Worm (Caenorhabditis elegans) whole organism, L1 larva: ENCODE results near the gene srg-1.

Source experiments
- C16A3.4 ChIP-seq: fragments of 150-350 bp; optimal IDR thresholded peaks from 2 replicates; lab custom pipeline; 2014; ENCODE audit warnings: missing biosample characterization, missing genetic modification characterization
- C34B4.2 ChIP-seq: sonication (generic microtip); optimal IDR thresholded peaks from 2 replicates; lab custom pipeline; 2017; ENCODE audit warnings: mild to moderate bottlenecking, missing genetic modification characterization, missing compliant biosample characterization
- Y116A8C.19 ChIP-seq: sonication (generic microtip); optimal IDR thresholded peaks from 2 replicates; lab custom pipeline; 2016; ENCODE audit warnings: missing compliant biosample characterization, missing genetic modification characterization, borderline replicate concordance
- aha-1 ChIP-seq: fragments of 150-350 bp; optimal IDR thresholded peaks from 2 replicates; lab custom pipeline; 2014; ENCODE audit warnings: missing biosample characterization, missing genetic modification characterization
- alr-1 ChIP-seq: fragments of 200-800 bp; sonication (Bioruptor generic); optimal IDR thresholded peaks from 2 replicates; lab custom pipeline; 2018; ENCODE audit warnings: borderline replicate concordance, mild to moderate bottlenecking, missing genetic modification characterization, missing compliant biosample characterization
- aly-2 ChIP-seq: fragments of 150-350 bp; optimal IDR thresholded peaks from 2 replicates; lab custom pipeline; 2014; ENCODE audit warnings: missing biosample characterization, missing genetic modification characterization
- ceh-82 ChIP-seq, 3 experiments: fragments of 150-350 bp in 1 of 3; sonication (generic microtip) in 2 of 3; optimal IDR thresholded peaks; 2 replicates each; lab custom pipeline; 2014 to 2017; ENCODE audit warnings: missing biosample characterization in 3 of 3, missing genetic modification characterization in 3 of 3
- egl-13 ChIP-seq: sonication (generic microtip); optimal IDR thresholded peaks from 2 replicates; lab custom pipeline; 2016; ENCODE audit warnings: missing genotype, missing genetic modification reagents, missing genetic modification characterization, missing compliant biosample characterization
- egl-27 ChIP-seq, 2 experiments: fragments of 150-350 bp in 1 of 2; sonication (generic microtip); optimal IDR thresholded peaks; 3 replicates each; lab custom pipeline; 2017 to 2018; ENCODE audit warnings: missing biosample characterization in 2 of 2, missing genetic modification characterization in 2 of 2, missing genetic modification reagents in 2 of 2
- elt-2 ChIP-seq: sonication (generic microtip); optimal IDR thresholded peaks from 2 replicates; lab custom pipeline; 2016; ENCODE audit warnings: missing genetic modification characterization, mild to moderate bottlenecking, inconsistent platforms, missing compliant biosample characterization, missing genetic modification reagents
- fkh-4 ChIP-seq: sonication (generic microtip); optimal IDR thresholded peaks from 2 replicates; lab custom pipeline; 2016; ENCODE audit warnings: missing compliant biosample characterization, missing genetic modification characterization, borderline replicate concordance
- fkh-8 ChIP-seq: sonication (generic microtip); optimal IDR thresholded peaks from 2 replicates; lab custom pipeline; 2016; ENCODE audit warnings: mild to moderate bottlenecking, missing genetic modification characterization, missing compliant biosample characterization
- grh-1 ChIP-seq: fragments of 200-800 bp; sonication (Bioruptor generic); IDR thresholded peaks from 2 replicates; pipeline ENCODE4 v1.3.6; 2022; ENCODE audit warnings: missing genetic modification reagents, missing genetic modification characterization, missing compliant biosample characterization
- hlh-17 ChIP-seq: fragments of 200-800 bp; sonication (Bioruptor generic); optimal IDR thresholded peaks from 2 replicates; lab custom pipeline; 2018; ENCODE audit warnings: missing genetic modification characterization, mild to moderate bottlenecking, missing compliant biosample characterization, moderate library complexity, borderline replicate concordance
- hlh-4 ChIP-seq: sonication (generic microtip); optimal IDR thresholded peaks from 2 replicates; lab custom pipeline; 2016; ENCODE audit warnings: mild to moderate bottlenecking, missing genetic modification characterization, missing compliant biosample characterization
- isw-1 ChIP-seq: fragments of 200-800 bp; sonication (Bioruptor generic); IDR thresholded peaks from 2 replicates; pipeline ENCODE4 v1.3.6; 2022; ENCODE audit warnings: missing genetic modification characterization, missing compliant biosample characterization
- jun-1 ChIP-seq: fragments of 150-350 bp; optimal IDR thresholded peaks from 2 replicates; lab custom pipeline; 2014; ENCODE audit warnings: missing biosample characterization, missing genetic modification reagents, missing genetic modification characterization
- lin-14 ChIP-seq: fragments of 200-800 bp; sonication (Bioruptor generic); optimal IDR thresholded peaks from 2 replicates; lab custom pipeline; 2018; ENCODE audit warnings: mild to moderate bottlenecking, missing genetic modification characterization, moderate library complexity, missing compliant biosample characterization
- lsy-2 ChIP-seq, 2 experiments: fragments of 150-350 bp; optimal IDR thresholded peaks; 2 replicates each; lab custom pipeline; 2014; ENCODE audit warnings: missing biosample characterization in 2 of 2, missing genetic modification characterization in 2 of 2
- mef-2 ChIP-seq: fragments of 150-350 bp; optimal IDR thresholded peaks from 2 replicates; lab custom pipeline; 2014; ENCODE audit warnings: missing biosample characterization, missing genetic modification characterization
- nhr-11 ChIP-seq: fragments of 150-350 bp; optimal IDR thresholded peaks from 2 replicates; lab custom pipeline; 2014; ENCODE audit warnings: missing biosample characterization, missing genetic modification characterization
- nhr-19 ChIP-seq: fragments of 200-800 bp; sonication (Bioruptor generic); conservative IDR thresholded peaks from 2 replicates; pipeline ENCODE4 v1.3.6; 2022; ENCODE audit warnings: missing genetic modification characterization, missing compliant biosample characterization
- nhr-20 ChIP-seq: sonication (generic microtip); optimal IDR thresholded peaks from 2 replicates; lab custom pipeline; 2016; ENCODE audit warnings: mild to moderate bottlenecking, missing genetic modification characterization, missing compliant biosample characterization
- nhr-237 ChIP-seq: fragments of 150-350 bp; optimal IDR thresholded peaks from 2 replicates; lab custom pipeline; 2014; ENCODE audit warnings: missing biosample characterization, missing genetic modification characterization
- nhr-47 ChIP-seq: sonication (generic microtip); optimal IDR thresholded peaks from 2 replicates; lab custom pipeline; 2016; ENCODE audit warnings: mild to moderate bottlenecking, missing genetic modification characterization, moderate library complexity, missing compliant biosample characterization
- nhr-77 ChIP-seq: fragments of 150-350 bp; optimal IDR thresholded peaks from 2 replicates; lab custom pipeline; 2014; ENCODE audit warnings: missing biosample characterization, missing genetic modification characterization
- nhr-85 ChIP-seq: sonication (generic microtip); peaks from one replicate; lab custom pipeline; 2016; ENCODE audit warnings: missing genetic modification characterization, inconsistent platforms, missing compliant biosample characterization
- pag-3 ChIP-seq: sonication (generic microtip); optimal IDR thresholded peaks from 2 replicates; lab custom pipeline; 2017; ENCODE audit warnings: missing genetic modification characterization, mild to moderate bottlenecking, missing compliant biosample characterization, antibody characterized with exemption, borderline replicate concordance; ENCODE audit not compliant: insufficient read depth
- skn-1 ChIP-seq: fragments of 150-350 bp; optimal IDR thresholded peaks from 2 replicates; lab custom pipeline; 2014; ENCODE audit warnings: missing biosample characterization, missing genetic modification characterization
- snpc-4 ChIP-seq: fragments of 150-350 bp; optimal IDR thresholded peaks from 2 replicates; lab custom pipeline; 2014; ENCODE audit warnings: missing biosample characterization, missing genetic modification characterization
- sox-4 ChIP-seq: sonication (generic microtip); optimal IDR thresholded peaks from 2 replicates; lab custom pipeline; 2016; ENCODE audit warnings: missing genetic modification characterization, missing compliant biosample characterization
- sptf-1 ChIP-seq: fragments of 150-350 bp; optimal IDR thresholded peaks from 2 replicates; lab custom pipeline; 2014; ENCODE audit warnings: missing biosample characterization, missing genetic modification characterization
- sup-37 ChIP-seq: fragments of 200-800 bp; sonication (Bioruptor generic); optimal IDR thresholded peaks from 2 replicates; lab custom pipeline; 2018; ENCODE audit warnings: mild to moderate bottlenecking, missing genetic modification characterization, missing compliant biosample characterization
- tlp-1 ChIP-seq: fragments of 150-350 bp; optimal IDR thresholded peaks from 2 replicates; lab custom pipeline; 2014; ENCODE audit warnings: missing biosample characterization, missing genetic modification characterization
- unc-130 ChIP-seq: fragments of 150-350 bp; optimal IDR thresholded peaks from 2 replicates; lab custom pipeline; 2017; ENCODE audit warnings: missing biosample characterization, missing genetic modification characterization, inconsistent platforms
- unc-30 ChIP-seq: sonication (generic microtip); optimal IDR thresholded peaks from 2 replicates; lab custom pipeline; 2017; ENCODE audit warnings: missing biosample characterization, missing genetic modification characterization
- unc-62 ChIP-seq: fragments of 150-350 bp; optimal IDR thresholded peaks from 2 replicates; lab custom pipeline; 2014; ENCODE audit warnings: missing biosample characterization, missing genetic modification reagents, missing genetic modification characterization
- unc-86 ChIP-seq: sonication (generic microtip); optimal IDR thresholded peaks from 2 replicates; lab custom pipeline; 2016; ENCODE audit warnings: missing genetic modification characterization, missing compliant biosample characterization
- vab-15 ChIP-seq: sonication (generic microtip); optimal IDR thresholded peaks from 2 replicates; lab custom pipeline; 2017; ENCODE audit warnings: missing genotype, mild to moderate bottlenecking, missing genetic modification characterization, missing compliant biosample characterization
- xbp-1 ChIP-seq: sonication (generic microtip); optimal IDR thresholded peaks from 2 replicates; lab custom pipeline; 2016; ENCODE audit warnings: missing genetic modification characterization, missing compliant biosample characterization
- zip-4 ChIP-seq: fragments of 200-800 bp; sonication (Bioruptor generic); optimal IDR thresholded peaks from 2 replicates; lab custom pipeline; 2018; ENCODE audit warnings: mild to moderate bottlenecking, missing genetic modification characterization, moderate library complexity, missing compliant biosample characterization
- ztf-11 ChIP-seq, 2 experiments: sonication (generic microtip); optimal IDR thresholded peaks; 2 replicates each; lab custom pipeline; 2016 to 2017; ENCODE audit warnings: missing genetic modification characterization in 2 of 2, missing biosample characterization in 1 of 2, missing compliant biosample characterization in 1 of 2
- ztf-4 ChIP-seq: fragments of 150-350 bp; optimal IDR thresholded peaks from 2 replicates; lab custom pipeline; 2014; ENCODE audit warnings: missing biosample characterization, missing genetic modification characterization

Gene srg-1

ce11 chrIII:6278301-6278827 lies 20.2 kb upstream of the srg-1 start, which contains the start of gene C18F10.7 (continued):
- TF ChIP-seq jun-1 (tag; lab: Kevin White, UChicago) = peak; percentile 36
- TF ChIP-seq sox-4 = no peak
- peak; percentile 37 to 64 (median 38) for TF ChIP-seq ceh-82 (tag; optimal IDR thresholded peaks at IDR 0.05; lab: Kevin White, UChicago)
- TF ChIP-seq mef-2 (tag; lab: Kevin White, UChicago) = peak; percentile 61
- no peak for TF ChIP-seq unc-130 (tag; lab: Kevin White, UChicago)
- no peak for TF ChIP-seq hlh-4 (tag; lab: Kevin White, UChicago)
- peak; percentile 70 for TF ChIP-seq nhr-85 (tag; lab: Kevin White, UChicago)
- no peak for TF ChIP-seq egl-27 (tag; optimal IDR thresholded peaks at IDR 0.05; lab: Kevin White, UChicago)
- peak; percentile 24 for TF ChIP-seq aly-2
- TF ChIP-seq vab-15 (tag; lab: Kevin White, UChicago) = no peak
- peak; percentile 65 for TF ChIP-seq unc-86 (tag; lab: Kevin White, UChicago)
- no peak for TF ChIP-seq tlp-1 (tag; lab: Kevin White, UChicago)
- peak; percentile 52 for TF ChIP-seq fkh-8
- no peak for TF ChIP-seq hlh-17
- peak in 1 of 2 experiments; percentile 76 for TF ChIP-seq lsy-2 (tag; optimal IDR thresholded peaks at IDR 0.05; lab: Kevin White, UChicago)
- TF ChIP-seq unc-30 = no peak
- peak; percentile 70 for TF ChIP-seq xbp-1 (tag; lab: Kevin White, UChicago)
- peak; percentile 3 for TF ChIP-seq sup-37
- peak; percentile 35 for TF ChIP-seq C16A3.4 (tag; lab: Kevin White, UChicago)
- TF ChIP-seq alr-1 (tag; lab: Kevin White, UChicago) = no peak
- TF ChIP-seq sptf-1 (tag; lab: Kevin White, UChicago) = no peak
- peak; percentile 76 for TF ChIP-seq nhr-19 (GFP tag; lab: Robert Waterston, UW)
- TF ChIP-seq grh-1 (GFP tag; lab: Robert Waterston, UW) = 0 out of 2 replicates have a peak, but pooled peaks have one; percentile 8

DNA sequence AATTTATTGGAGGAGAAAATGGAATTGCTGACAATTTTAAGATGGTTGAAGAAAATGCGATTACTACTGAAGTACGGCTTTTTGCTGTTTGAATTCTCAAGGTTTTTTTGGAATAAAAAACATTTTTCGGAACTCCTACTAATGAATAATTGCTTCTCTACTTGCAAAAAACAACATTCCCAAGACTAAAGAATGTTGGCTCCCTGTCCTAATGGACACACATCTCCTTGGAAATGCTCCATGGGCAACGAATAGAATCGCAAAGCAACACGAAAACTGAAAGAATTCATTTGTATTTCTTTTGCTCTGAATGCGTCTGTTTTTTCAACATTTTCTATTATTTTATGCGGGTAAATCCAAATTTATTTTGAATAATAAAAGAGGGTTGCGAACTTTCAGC lies 14.7 kb upstream of the srg-1 start, which contains the start of gene C18F10.2:
TSS of gene C18F10.2 (plus strand) at position 301 of the 400 bp plus-strand sequence.
- no peak for TF ChIP-seq nhr-237 (tag; lab: Kevin White, UChicago)
- TF ChIP-seq unc-130 (tag; lab: Kevin White, UChicago) = no peak
- no peak for TF ChIP-seq ztf-4 (tag; lab: Kevin White, UChicago)

DNA sequence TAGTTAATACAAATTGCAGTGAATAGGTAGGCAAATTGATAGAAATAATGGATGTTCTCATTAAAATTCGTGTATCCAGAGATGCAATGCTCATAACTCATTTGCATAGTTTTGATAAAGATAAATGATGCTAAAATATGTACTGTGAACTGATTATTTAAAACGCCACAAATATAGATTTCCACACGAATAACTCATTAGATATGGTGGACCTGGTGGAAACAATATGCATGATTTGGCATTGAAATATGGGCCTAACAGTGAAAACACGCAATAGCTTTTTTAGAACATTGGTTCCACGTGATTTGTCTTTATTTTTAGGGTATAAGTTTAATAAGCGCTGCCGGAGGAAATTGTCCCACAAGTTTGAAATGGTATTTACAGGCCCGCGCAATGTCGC lies 12.1 kb upstream of the srg-1 start, which contains the start of gene srg-3:
TSS of gene srg-3 (minus strand) at position 101 of the 400 bp plus-strand sequence.
- TF ChIP-seq Y116A8C.19 (tag; lab: Kevin White, UChicago) = no peak
- no peak for TF ChIP-seq ceh-82 (tag; optimal IDR thresholded peaks at IDR 0.05; lab: Kevin White, UChicago)
- TF ChIP-seq nhr-77 = no peak
- TF ChIP-seq nhr-20 (tag; lab: Kevin White, UChicago) = no peak
- no peak for TF ChIP-seq ztf-11 (tag; optimal IDR thresholded peaks at IDR 0.05; lab: Kevin White, UChicago)
- no peak for TF ChIP-seq fkh-4 (tag; lab: Kevin White, UChicago)
- TF ChIP-seq zip-4 (GFP tag; lab: Kevin White, UChicago) = no peak
- no peak for TF ChIP-seq vab-15 (tag; lab: Kevin White, UChicago)
- TF ChIP-seq elt-2 (tag; lab: Kevin White, UChicago) = no peak

- TF ChIP-seq pag-3 (tag; lab: Kevin White, UChicago) = no peak
- TF ChIP-seq aha-1 (tag; lab: Kevin White, UChicago) = no peak
- no peak for TF ChIP-seq fkh-4 (tag; lab: Kevin White, UChicago)
- TF ChIP-seq skn-1 (tag; lab: Kevin White, UChicago) = no peak
- no peak for TF ChIP-seq grh-1 (GFP tag; lab: Robert Waterston, UW)
- TF ChIP-seq nhr-11 (tag; lab: Kevin White, UChicago) = no peak
- TF ChIP-seq nhr-19 (GFP tag; lab: Robert Waterston, UW) = no peak
- no peak for TF ChIP-seq unc-62
- TF ChIP-seq C34B4.2 (tag; lab: Kevin White, UChicago) = no peak
- no peak for TF ChIP-seq tlp-1 (tag; lab: Kevin White, UChicago)
- TF ChIP-seq lin-14 (GFP tag; lab: Kevin White, UChicago) = no peak
- no peak for TF ChIP-seq nhr-47 (tag; lab: Kevin White, UChicago)
- no peak for TF ChIP-seq egl-13 (tag; lab: Kevin White, UChicago)
- no peak for TF ChIP-seq snpc-4 (tag; lab: Kevin White, UChicago)
- TF ChIP-seq isw-1 (GFP tag; lab: Robert Waterston, UW) = no peak
Measured at ce11 chrIII:6268061-6268460, 9.9 kb upstream of the srg-1 start, which contains the start of gene srg-7. Gene srg-7, minus strand, starts transcription at chrIII:6268161.
